Worm (Caenorhabditis elegans): Measurements from ENCODE around the gene lact-4.

lact-4 gene

ce11 chrII:8449660-8450118 is 30.6 kb downstream of the lact-4 start, which contains the start of gene F22B5.4:
TSS of gene F22B5.4 (plus strand) at chrII:8449710.
- TF ChIP-seq K12H6.12 (tag; optimal IDR thresholded peaks at IDR 0.05) (no peak), egl-44 (GFP tag; IDR thresholded peaks at IDR 0.05) (no peak), snpc-1.3 (tag; optimal IDR thresholded peaks at IDR 0.05; ENCODE audit: insufficient read depth) (no peak), lin-54 (GFP tag; optimal IDR thresholded peaks at IDR 0.05) (no peak), F57A8.1 (GFP tag; optimal IDR thresholded peaks at IDR 0.05) (no peak), ztf-3 (GFP tag; optimal IDR thresholded peaks at IDR 0.05) (no peak), egl-18 (GFP tag; IDR thresholded peaks at IDR 0.05) (no peak), lin-35 (GFP tag; optimal IDR thresholded peaks at IDR 0.05) (no peak), B0336.3 (GFP tag; IDR thresholded peaks at IDR 0.05) (no peak), madf-10 (tag; optimal IDR thresholded peaks at IDR 0.05) (no peak), ceh-79 (tag; optimal IDR thresholded peaks at IDR 0.05) (no peak), Y67H2A.10 (GFP tag; conservative IDR thresholded peaks at IDR 0.05) (no peak), B0019.2 (GFP tag; conservative IDR thresholded peaks at IDR 0.05) (no peak), ztf-26 (tag; optimal IDR thresholded peaks at IDR 0.05) (no peak), mel-28 (tag; optimal IDR thresholded peaks at IDR 0.05; ENCODE audit: borderline replicate concordance) (no peak), atf-7 (tag; optimal IDR thresholded peaks at IDR 0.05) (no peak), ceh-58 (GFP tag; IDR thresholded peaks at IDR 0.05) (no peak), dpl-1 (GFP tag; optimal IDR thresholded peaks at IDR 0.05) (no peak)

- TF ChIP-seq hmg-1.2 (GFP tag; IDR thresholded peaks at IDR 0.05) = no peak
- TF ChIP-seq pha-4 (tag; optimal IDR thresholded peaks at IDR 0.05) = no peak
- TF ChIP-seq unc-62 (GFP tag; optimal IDR thresholded peaks at IDR 0.05) = no peak
- TF ChIP-seq sdz-38 (tag; optimal IDR thresholded peaks at IDR 0.05) = no peak
- TF ChIP-seq Y67H2A.10 (GFP tag; conservative IDR thresholded peaks at IDR 0.05) = no peak
- TF ChIP-seq mxl-1 (tag; optimal IDR thresholded peaks at IDR 0.05) = no peak
- TF ChIP-seq D2030.7 (GFP tag; IDR thresholded peaks at IDR 0.05) = no peak
- no peak for TF ChIP-seq madf-6 (GFP tag; IDR thresholded peaks at IDR 0.05)
- TF ChIP-seq F52B5.7 (tag; optimal IDR thresholded peaks at IDR 0.05) = no peak
- no peak for TF ChIP-seq ztf-3 (GFP tag; optimal IDR thresholded peaks at IDR 0.05)
- TF ChIP-seq ztf-25 (GFP tag; IDR thresholded peaks at IDR 0.05) = no peak
- no peak for TF ChIP-seq bed-2 (GFP tag; IDR thresholded peaks at IDR 0.05)
- no peak for TF ChIP-seq F23B12.7 (tag; optimal IDR thresholded peaks at IDR 0.05; ENCODE audit: insufficient read depth)
- TF ChIP-seq lsl-1 (GFP tag; optimal IDR thresholded peaks at IDR 0.05) = no peak
- no peak for TF ChIP-seq ets-4 (GFP tag; optimal IDR thresholded peaks at IDR 0.05)
- no peak for TF ChIP-seq ceh-58 (GFP tag; IDR thresholded peaks at IDR 0.05)
- TF ChIP-seq egrh-3 (GFP tag; IDR thresholded peaks at IDR 0.05) = no peak
- no peak for TF ChIP-seq egl-18 (GFP tag; IDR thresholded peaks at IDR 0.05)
- TF ChIP-seq hmg-20 (GFP tag; IDR thresholded peaks at IDR 0.05) = no peak
- TF ChIP-seq ceh-27 (GFP tag; optimal IDR thresholded peaks at IDR 0.05) = no peak
Measured at ce11 chrII:8446731-8447130, 33.5 kb downstream of the lact-4 start, which contains the start of gene cut-3. TSS of gene cut-3 (minus strand) at chrII:8446831.

ce11 chrII:8444007-8444406 is 36.3 kb downstream of the lact-4 start, which contains the start of gene evl-20:
TSS of gene evl-20 (plus strand) at chrII:8444307.
- TF ChIP-seq snpc-1.3 (tag; optimal IDR thresholded peaks at IDR 0.05; ENCODE audit: insufficient read depth) (no peak), Y56A3A.18 (GFP tag; IDR thresholded peaks at IDR 0.05) (0 out of 2 replicates have a peak, but pooled peaks have one; percentile 41)

Measured in whole organism, young adult.